Worm (Caenorhabditis elegans) whole organism, L1 larva: ENCODE results near the gene ZK1058.3.

Experiments used
- aly-2 ChIP-seq: fragments of 150-350 bp; optimal IDR thresholded peaks from 2 replicates; lab custom pipeline; 2014; ENCODE audit warnings: missing biosample characterization, missing genetic modification characterization
- ama-1 ChIP-seq: fragments of 150-350 bp; optimal IDR thresholded peaks from 2 replicates; lab custom pipeline; 2014
- ces-1 ChIP-seq: fragments of 150-350 bp; optimal IDR thresholded peaks from 2 replicates; lab custom pipeline; 2014; ENCODE audit warnings: missing biosample characterization, missing genetic modification reagents, missing genetic modification characterization
- ets-5 ChIP-seq: fragments of 200-800 bp; sonication (Bioruptor generic); IDR thresholded peaks from 2 replicates; pipeline ENCODE4 v1.3.6; 2022; ENCODE audit warnings: missing genetic modification characterization, missing compliant biosample characterization
- fkh-10 ChIP-seq: sonication (generic microtip); optimal IDR thresholded peaks from 2 replicates; lab custom pipeline; 2017; ENCODE audit warnings: missing biosample characterization, missing genetic modification reagents, missing genetic modification characterization
- lin-39 ChIP-seq: fragments of 150-350 bp; optimal IDR thresholded peaks from 2 replicates; lab custom pipeline; 2014; ENCODE audit warnings: missing biosample characterization, missing genetic modification reagents, missing genetic modification characterization
- mab-9 ChIP-seq: fragments of 200-800 bp; sonication (Bioruptor generic); IDR thresholded peaks from 2 replicates; pipeline ENCODE4 v1.3.6; 2022; ENCODE audit warnings: missing genetic modification reagents, missing genetic modification characterization, missing compliant biosample characterization
- nhr-237 ChIP-seq: fragments of 150-350 bp; optimal IDR thresholded peaks from 2 replicates; lab custom pipeline; 2014; ENCODE audit warnings: missing biosample characterization, missing genetic modification characterization
- swsn-7 ChIP-seq: sonication (generic microtip); optimal IDR thresholded peaks from 2 replicates; lab custom pipeline; 2016; ENCODE audit warnings: missing genetic modification characterization, missing compliant biosample characterization

ce11 chrIII:3887586-3887985, 31.1 kb upstream of the ZK1058.3 start:
- TF ChIP-seq ama-1 (lab: Kevin White, UChicago) = no peak
- no peak for TF ChIP-seq mab-9
- TF ChIP-seq fkh-10 (GFP tag; lab: Kevin White, UChicago) = no peak
- no peak for TF ChIP-seq lin-39
- no peak for TF ChIP-seq ets-5 (GFP tag; lab: Robert Waterston, UW)
- no peak for TF ChIP-seq swsn-7 (tag; lab: Kevin White, UChicago)
- TF ChIP-seq ces-1 = no peak
- TF ChIP-seq aly-2 (tag; lab: Kevin White, UChicago) = no peak
- TF ChIP-seq nhr-237 (tag; lab: Kevin White, UChicago) = no peak
